Worm (Caenorhabditis elegans): ENCODE measurements around the gene F54B3.2.
A peak's percentile ranks its signal among the peaks of the same experiment; 100 is the strongest.

Gene F54B3.2

ce11 chrII:10300954-10301353 lies 31.0 kb upstream of the F54B3.2 start, which contains the start of gene mdt-22 (continued):
- TF ChIP-seq snpc-4 (GFP tag; optimal IDR thresholded peaks at IDR 0.05) (peak; percentile 19), snpc-4 (tag; optimal IDR thresholded peaks at IDR 0.05) (peak; percentile 42 to 70 (median 62)), dox-1 (GFP tag; IDR thresholded peaks at IDR 0.05) (peak; percentile 76; the same call in 1 of the 2 replicates), mxl-1 (tag; optimal IDR thresholded peaks at IDR 0.05) (no peak), zfh-2 (GFP tag; conservative IDR thresholded peaks at IDR 0.05) (no peak)

- TF ChIP-seq bed-1 (GFP tag; IDR thresholded peaks at IDR 0.05) = no peak
- 0 out of 2 replicates have a peak, but pooled peaks have one; percentile 25 for TF ChIP-seq K11D2.4 (GFP tag; IDR thresholded peaks at IDR 0.05)
- 0 out of 2 replicates have a peak, but pooled peaks have one; percentile 17 for TF ChIP-seq hsf-1 (GFP tag; IDR thresholded peaks at IDR 0.05)
Observed at ce11 chrII:10300082-10300749, 30.3 kb upstream of the F54B3.2 start, which contains the start of gene nep-26. Gene nep-26 (minus strand): TSS chrII:10300132.

ce11 chrII:10294262-10294661 lies 24.3 kb upstream of the F54B3.2 start:
- TF ChIP-seq cebp-1 (GFP tag; IDR thresholded peaks at IDR 0.05) = no peak
- TF ChIP-seq cebp-1 (tag; optimal IDR thresholded peaks at IDR 0.05) = no peak
- no peak for TF ChIP-seq Y95B8A.8 (GFP tag; IDR thresholded peaks at IDR 0.05)
- TF ChIP-seq ztf-22 (GFP tag; optimal IDR thresholded peaks at IDR 0.05) = no peak
- TF ChIP-seq unc-130 (GFP tag; optimal IDR thresholded peaks at IDR 0.05) = no peak
- no peak for TF ChIP-seq nfya-2 (GFP tag; IDR thresholded peaks at IDR 0.05)
- TF ChIP-seq lin-40 (tag; optimal IDR thresholded peaks at IDR 0.05) = peak; percentile 15
- no peak for TF ChIP-seq bed-2 (GFP tag; IDR thresholded peaks at IDR 0.05)
- TF ChIP-seq B0035.1 (tag; optimal IDR thresholded peaks at IDR 0.05) = no peak

ce11 chrII:10288926-10289325 lies 19.0 kb upstream of the F54B3.2 start:
- TF ChIP-seq Y79H2A.3 (GFP tag; conservative IDR thresholded peaks at IDR 0.05) (no peak), F49E8.2 (tag; optimal IDR thresholded peaks at IDR 0.05; ENCODE audit: insufficient read depth) (no peak), nfya-1 (tag; optimal IDR thresholded peaks at IDR 0.05; ENCODE audit: borderline replicate concordance, insufficient read depth) (no peak), ceh-79 (tag; optimal IDR thresholded peaks at IDR 0.05) (no peak), pha-4 (tag; optimal IDR thresholded peaks at IDR 0.05) (no peak), F22D6.2 (tag; optimal IDR thresholded peaks at IDR 0.05) (no peak), lin-26 (GFP tag; IDR thresholded peaks at IDR 0.05) (no peak), mel-28 (tag; optimal IDR thresholded peaks at IDR 0.05; ENCODE audit: borderline replicate concordance) (no peak), F37B4.10 (GFP tag; IDR thresholded peaks at IDR 0.05) (no peak), nhr-27 (tag; optimal IDR thresholded peaks at IDR 0.05) (no peak)

- TF ChIP-seq hsf-1 (GFP tag; IDR thresholded peaks at IDR 0.05) = no peak
- no peak for TF ChIP-seq ztf-22 (GFP tag; optimal IDR thresholded peaks at IDR 0.05)
- TF ChIP-seq K11D2.4 (GFP tag; IDR thresholded peaks at IDR 0.05) = no peak
- TF ChIP-seq ceh-91 (GFP tag; IDR thresholded peaks at IDR 0.05) = no peak
- TF ChIP-seq ztf-6 (GFP tag; IDR thresholded peaks at IDR 0.05) = no peak
- TF ChIP-seq F10E7.11 (tag; optimal IDR thresholded peaks at IDR 0.05) = no peak
- no peak for TF ChIP-seq attf-6 (GFP tag; IDR thresholded peaks at IDR 0.05)
- TF ChIP-seq let-607 (tag; optimal IDR thresholded peaks at IDR 0.05) = no peak
- TF ChIP-seq ceh-27 (GFP tag; optimal IDR thresholded peaks at IDR 0.05) = no peak
- no peak for TF ChIP-seq nfyb-1 (GFP tag; IDR thresholded peaks at IDR 0.05)
- TF ChIP-seq athp-1 (tag; optimal IDR thresholded peaks at IDR 0.05) = no peak
- no peak for TF ChIP-seq ama-1 (optimal IDR thresholded peaks at IDR 0.05)
- no peak for TF ChIP-seq ama-1 (GFP tag; optimal IDR thresholded peaks at IDR 0.05)
- no peak for TF ChIP-seq madf-8 (GFP tag; conservative IDR thresholded peaks at IDR 0.05)
- TF ChIP-seq ZK185.1 (tag; optimal IDR thresholded peaks at IDR 0.05; ENCODE audit: poor library complexity, severe bottlenecking) = no peak
- no peak for TF ChIP-seq rcor-1 (GFP tag; IDR thresholded peaks at IDR 0.05)
- TF ChIP-seq rec-8 (tag; optimal IDR thresholded peaks at IDR 0.05) = no peak
- TF ChIP-seq let-526 (GFP tag; IDR thresholded peaks at IDR 0.05) = no peak
Observed at ce11 chrII:10284991-10285390, 15.0 kb upstream of the F54B3.2 start.
